Worm (Caenorhabditis elegans): Measurements from ENCODE around the gene cah-1.

- TF ChIP-seq blmp-1 (tag; optimal IDR thresholded peaks at IDR 0.05) (no peak), snpc-4 (tag; optimal IDR thresholded peaks at IDR 0.05) (no peak), elt-3 (tag; optimal IDR thresholded peaks at IDR 0.05) (no peak), nhr-237 (tag; optimal IDR thresholded peaks at IDR 0.05) (no peak)
Observed at ce11 chrIII:5134506-5134905, 49.1 kb upstream of the cah-1 start.
